Worm (Caenorhabditis elegans) whole organism, L2 larva: ENCODE results near the gene lgc-27.

ENCODE experiments used
- C34F6.9 ChIP-seq: fragments of 150-350 bp; optimal IDR thresholded peaks from 2 replicates; lab custom pipeline; 2014; ENCODE audit warnings: missing biosample characterization, missing genetic modification characterization
- F13H6.1 ChIP-seq: sonication (generic microtip); optimal IDR thresholded peaks from 2 replicates; lab custom pipeline; 2016; ENCODE audit warnings: missing genetic modification characterization, missing compliant biosample characterization
- R02D3.7 ChIP-seq: fragments of 150-350 bp; optimal IDR thresholded peaks from 2 replicates; lab custom pipeline; 2014; ENCODE audit warnings: missing biosample characterization, missing genetic modification characterization
- alr-1 ChIP-seq: fragments of 150-350 bp; optimal IDR thresholded peaks from 2 replicates; lab custom pipeline; 2014; ENCODE audit warnings: missing biosample characterization, missing genetic modification characterization
- ama-1 ChIP-seq: fragments of 150-350 bp; optimal IDR thresholded peaks from 2 replicates; lab custom pipeline; 2018; ENCODE audit warnings: inconsistent platforms
- blmp-1 ChIP-seq: sonication (generic microtip); optimal IDR thresholded peaks from 2 replicates; lab custom pipeline; 2017; ENCODE audit warnings: missing genetic modification characterization, mild to moderate bottlenecking, missing compliant biosample characterization, antibody characterized with exemption, moderate library complexity; ENCODE audit not compliant: insufficient read depth
- ceh-16 ChIP-seq: fragments of 150-350 bp; optimal IDR thresholded peaks from 2 replicates; lab custom pipeline; 2014; ENCODE audit warnings: missing biosample characterization, missing genetic modification characterization
- ceh-82 ChIP-seq: fragments of 150-350 bp; optimal IDR thresholded peaks from 2 replicates; lab custom pipeline; 2014; ENCODE audit warnings: missing biosample characterization, missing genetic modification characterization
- dmd-4 ChIP-seq: sonication (generic microtip); optimal IDR thresholded peaks from 2 replicates; lab custom pipeline; 2017; ENCODE audit warnings: missing biosample characterization, missing genetic modification characterization
- elt-1 ChIP-seq: fragments of 150-350 bp; optimal IDR thresholded peaks from 2 replicates; lab custom pipeline; 2014; ENCODE audit warnings: missing biosample characterization, missing genetic modification characterization
- elt-3 ChIP-seq: sonication (generic microtip); optimal IDR thresholded peaks from 2 replicates; lab custom pipeline; 2017; ENCODE audit warnings: missing biosample characterization, missing genetic modification characterization
- fos-1 ChIP-seq: fragments of 150-350 bp; optimal IDR thresholded peaks from 2 replicates; lab custom pipeline; 2014; ENCODE audit warnings: missing biosample characterization, missing genetic modification characterization
- gmeb-1 ChIP-seq: fragments of 150-350 bp; optimal IDR thresholded peaks from 2 replicates; lab custom pipeline; 2014; ENCODE audit warnings: missing biosample characterization, missing genetic modification characterization
- lin-11 ChIP-seq: fragments of 150-350 bp; sonication (generic microtip); optimal IDR thresholded peaks from 2 replicates; lab custom pipeline; 2014; ENCODE audit warnings: missing biosample characterization, missing genetic modification characterization, inconsistent platforms, mixed read lengths
- lin-13 ChIP-seq: fragments of 150-350 bp; optimal IDR thresholded peaks from 2 replicates; lab custom pipeline; 2014; ENCODE audit warnings: missing biosample characterization, missing genetic modification reagents, missing genetic modification characterization
- lsy-2 ChIP-seq, 2 experiments: fragments of 150-350 bp in 1 of 2; sonication (generic microtip) in 1 of 2; optimal IDR thresholded peaks; 2 replicates each; lab custom pipeline; 2014 to 2017; ENCODE audit warnings: missing biosample characterization in 2 of 2, missing genetic modification characterization in 2 of 2
- mbf-1 ChIP-seq: sonication (generic microtip); optimal IDR thresholded peaks from 2 replicates; lab custom pipeline; 2017; ENCODE audit warnings: missing biosample characterization, missing genetic modification characterization
- mdl-1 ChIP-seq, 2 experiments: fragments of 150-350 bp in 1 of 2; sonication (generic microtip) in 1 of 2; optimal IDR thresholded peaks; 2 replicates each; lab custom pipeline; 2017; ENCODE audit warnings: missing biosample characterization in 2 of 2, missing genetic modification characterization in 2 of 2
- nhr-10 ChIP-seq: sonication (generic microtip); optimal IDR thresholded peaks from 2 replicates; lab custom pipeline; 2017; ENCODE audit warnings: missing biosample characterization, missing genetic modification characterization
- nhr-11 ChIP-seq: fragments of 150-350 bp; optimal IDR thresholded peaks from 2 replicates; lab custom pipeline; 2014; ENCODE audit warnings: missing biosample characterization, missing genetic modification characterization
- nhr-12 ChIP-seq: fragments of 150-350 bp; optimal IDR thresholded peaks from 2 replicates; lab custom pipeline; 2014; ENCODE audit warnings: missing biosample characterization, missing genetic modification characterization
- nhr-129 ChIP-seq: fragments of 150-350 bp; optimal IDR thresholded peaks from 2 replicates; lab custom pipeline; 2014; ENCODE audit warnings: missing biosample characterization, missing genetic modification characterization
- nhr-21 ChIP-seq: fragments of 150-350 bp; optimal IDR thresholded peaks from 2 replicates; lab custom pipeline; 2014; ENCODE audit warnings: missing biosample characterization, missing genetic modification characterization
- nhr-25 ChIP-seq: fragments of 150-350 bp; sonication (generic microtip); optimal IDR thresholded peaks from 3 replicates; lab custom pipeline; 2014; ENCODE audit warnings: missing biosample characterization, missing genetic modification characterization
- nhr-6 ChIP-seq: fragments of 150-350 bp; optimal IDR thresholded peaks from 2 replicates; lab custom pipeline; 2014; ENCODE audit warnings: missing biosample characterization, missing genetic modification characterization
- peb-1 ChIP-seq: fragments of 150-350 bp; optimal IDR thresholded peaks from 2 replicates; lab custom pipeline; 2014; ENCODE audit warnings: missing biosample characterization, missing genetic modification characterization
- skn-1 ChIP-seq: sonication (generic microtip); optimal IDR thresholded peaks from 2 replicates; lab custom pipeline; 2017; ENCODE audit warnings: missing biosample characterization, missing genetic modification characterization
- sma-9 ChIP-seq, 2 experiments: fragments of 150-350 bp in 1 of 2; sonication (generic microtip) in 1 of 2; optimal IDR thresholded peaks; 2 replicates each; lab custom pipeline; 2014 to 2016; ENCODE audit warnings: missing genetic modification characterization in 2 of 2, mild to moderate bottlenecking in 1 of 2, missing biosample characterization in 1 of 2, missing compliant biosample characterization in 1 of 2, missing genetic modification reagents in 1 of 2, moderate library complexity in 1 of 2
- snpc-4 ChIP-seq: fragments of 150-350 bp; optimal IDR thresholded peaks from 2 replicates; lab custom pipeline; 2014; ENCODE audit warnings: missing biosample characterization, missing genetic modification characterization
- unc-39 ChIP-seq: fragments of 150-350 bp; optimal IDR thresholded peaks from 2 replicates; lab custom pipeline; 2014; ENCODE audit warnings: missing biosample characterization, missing genetic modification characterization
- unc-55 ChIP-seq: fragments of 150-350 bp; sonication (generic microtip); optimal IDR thresholded peaks from 3 replicates; lab custom pipeline; 2014; ENCODE audit warnings: missing biosample characterization, missing genetic modification reagents, missing genetic modification characterization
- unc-62 ChIP-seq: fragments of 150-350 bp; optimal IDR thresholded peaks from 2 replicates; lab custom pipeline; 2014; ENCODE audit warnings: missing biosample characterization, missing genetic modification reagents, missing genetic modification characterization
- zag-1 ChIP-seq: fragments of 150-350 bp; optimal IDR thresholded peaks from 2 replicates; lab custom pipeline; 2014; ENCODE audit warnings: missing biosample characterization, missing genetic modification characterization
- ztf-1 ChIP-seq: fragments of 200-800 bp; sonication (Bioruptor generic); conservative IDR thresholded peaks from 2 replicates; pipeline ENCODE4 v1.3.6; 2022; ENCODE audit warnings: missing genetic modification characterization, missing compliant biosample characterization
- ztf-11 ChIP-seq: sonication (generic microtip); optimal IDR thresholded peaks from 2 replicates; lab custom pipeline; 2017; ENCODE audit warnings: missing biosample characterization, missing genetic modification characterization
- ztf-4 ChIP-seq: fragments of 150-350 bp; optimal IDR thresholded peaks from 2 replicates; lab custom pipeline; 2014; ENCODE audit warnings: missing biosample characterization, missing genetic modification characterization

Gene lgc-27

DNA sequence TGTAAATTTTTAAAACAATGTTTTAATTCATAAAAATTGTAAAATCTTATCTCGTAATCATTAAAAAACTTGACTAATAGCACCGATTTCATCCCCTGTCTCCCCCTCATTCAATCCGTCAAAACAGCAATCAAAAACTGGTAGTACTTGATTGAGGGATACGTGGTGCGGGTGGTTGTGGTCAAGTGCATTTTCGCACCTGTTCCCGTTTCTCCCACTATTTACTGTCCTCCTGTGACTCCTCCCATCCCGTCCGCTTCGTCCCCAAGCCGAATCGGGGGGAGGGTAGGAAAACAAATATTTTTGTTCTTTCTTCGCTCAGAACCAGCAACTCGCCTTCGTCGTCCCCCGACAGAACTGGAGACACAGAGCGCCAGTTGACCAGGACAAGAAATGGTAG is at the start of gene lgc-27:
Gene lgc-27 (plus strand): TSS at position 301 of the 400 bp plus-strand sequence.
- TF ChIP-seq nhr-10 (no peak), elt-3 (tag; lab: Kevin White, UChicago) (no peak), blmp-1 (tag; lab: Kevin White, UChicago) (no peak), ama-1 (lab: Kevin White, UChicago) (no peak), gmeb-1 (tag; lab: Kevin White, UChicago) (no peak), unc-62 (no peak), F13H6.1 (tag; lab: Kevin White, UChicago) (no peak), snpc-4 (no peak), unc-39 (tag; lab: Kevin White, UChicago) (no peak), lin-11 (tag; lab: Kevin White, UChicago) (no peak), dmd-4 (tag; lab: Kevin White, UChicago) (no peak), lsy-2 (tag; optimal IDR thresholded peaks at IDR 0.05; lab: Kevin White, UChicago) (no peak), C34F6.9 (tag; lab: Kevin White, UChicago) (no peak), nhr-25 (tag; lab: Kevin White, UChicago) (no peak)
- TF ChIP-seq, all 48 proteins: peak for 0

DNA sequence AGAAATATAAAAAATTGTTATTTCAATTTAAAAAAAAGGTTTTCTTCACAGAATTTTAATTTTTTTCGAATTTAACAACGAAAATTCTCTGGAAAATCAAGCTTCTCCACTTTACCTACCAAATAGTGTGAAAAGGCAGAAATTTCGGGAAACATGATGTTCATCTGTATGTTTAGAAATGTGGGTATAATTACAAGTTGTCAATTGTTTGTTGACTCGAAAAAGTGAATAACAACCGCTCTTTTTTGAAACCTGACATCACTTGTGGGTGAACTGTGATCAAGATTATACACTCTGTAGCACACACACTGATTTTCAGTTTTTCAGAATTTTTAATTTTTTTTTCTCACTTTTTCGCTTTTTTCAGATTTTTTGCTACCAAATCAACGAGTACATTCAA is 49.0 kb upstream of the lgc-27 start:
- TF ChIP-seq fos-1 (tag; lab: Kevin White, UChicago) = no peak
- TF ChIP-seq ztf-11 (tag; lab: Kevin White, UChicago) = no peak
- TF ChIP-seq alr-1 (tag; lab: Kevin White, UChicago) = no peak
- TF ChIP-seq lin-13 (GFP tag; lab: Kevin White, UChicago) = no peak
- TF ChIP-seq unc-55 (GFP tag; lab: Kevin White, UChicago) = no peak
- no peak for TF ChIP-seq elt-1 (tag; lab: Kevin White, UChicago)
- TF ChIP-seq unc-39 (tag; lab: Kevin White, UChicago) = no peak
- no peak for TF ChIP-seq ceh-16 (tag; lab: Kevin White, UChicago)
- no peak for TF ChIP-seq unc-62
- no peak for TF ChIP-seq ztf-4 (tag; lab: Kevin White, UChicago)
- no peak for TF ChIP-seq nhr-12 (tag; lab: Kevin White, UChicago)
- TF ChIP-seq sma-9 (GFP tag; optimal IDR thresholded peaks at IDR 0.05; lab: Kevin White, UChicago) = no peak
- no peak for TF ChIP-seq sma-9 (tag; optimal IDR thresholded peaks at IDR 0.05; lab: Kevin White, UChicago)
- no peak for TF ChIP-seq zag-1
- TF ChIP-seq snpc-4 = no peak
- no peak for TF ChIP-seq blmp-1 (tag; lab: Kevin White, UChicago)
- TF ChIP-seq nhr-129 (tag; lab: Kevin White, UChicago) = no peak
- TF ChIP-seq skn-1 = no peak
- no peak for TF ChIP-seq nhr-6 (tag; lab: Kevin White, UChicago)

DNA sequence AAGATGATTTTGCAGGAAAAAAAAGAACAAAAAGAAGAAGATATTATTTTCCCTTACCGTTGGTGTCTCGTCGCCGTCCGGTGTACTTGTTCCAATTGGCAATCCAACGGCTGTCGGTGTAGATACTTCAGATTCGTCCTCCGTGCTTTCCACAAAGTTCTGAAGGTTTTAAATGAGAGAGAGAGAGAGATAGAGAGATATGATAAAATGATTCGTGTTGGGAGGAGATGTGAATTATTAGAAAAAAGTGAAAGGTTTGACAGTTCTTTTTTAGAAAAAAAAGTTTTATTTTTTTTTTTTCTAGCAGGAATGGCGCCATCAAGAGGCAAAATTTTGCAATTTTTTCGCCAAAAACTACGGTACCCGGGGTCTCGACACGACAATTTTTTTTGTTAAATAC is 48.6 kb upstream of the lgc-27 start:
- TF ChIP-seq ceh-16 (tag; lab: Kevin White, UChicago) = no peak
- TF ChIP-seq peb-1 = no peak
- peak; percentile 51 for TF ChIP-seq blmp-1 (tag; lab: Kevin White, UChicago)

DNA sequence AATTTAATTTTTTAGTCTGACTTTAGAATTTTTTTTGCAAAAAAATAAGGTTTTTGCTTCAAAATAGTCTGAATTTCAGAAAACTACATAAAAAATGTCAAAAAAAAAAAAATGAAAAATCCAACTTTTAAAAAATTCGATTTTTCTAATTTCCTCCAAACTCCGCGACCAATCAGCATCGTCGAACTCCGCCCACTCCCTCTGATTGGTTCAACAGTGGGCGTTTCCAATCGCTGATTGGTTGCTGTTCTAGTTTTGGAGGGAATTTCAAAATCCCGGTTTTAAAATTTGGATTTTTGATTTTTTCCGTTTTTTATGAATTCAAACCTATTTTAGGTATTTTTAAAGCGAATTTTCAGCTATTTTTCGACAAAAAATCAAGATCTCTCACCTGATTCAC is 48.1 kb upstream of the lgc-27 start:
- TF ChIP-seq nhr-12 (tag; lab: Kevin White, UChicago) (no peak), ztf-1 (GFP tag; lab: Robert Waterston, UW) (no peak), peb-1 (no peak), R02D3.7 (no peak), ceh-82 (no peak), lin-13 (GFP tag; lab: Kevin White, UChicago) (no peak), lsy-2 (tag; optimal IDR thresholded peaks at IDR 0.05; lab: Kevin White, UChicago) (no peak), nhr-25 (tag; lab: Kevin White, UChicago) (no peak), nhr-21 (tag; lab: Kevin White, UChicago) (no peak), mdl-1 (tag; optimal IDR thresholded peaks at IDR 0.05; lab: Kevin White, UChicago) (no peak), dmd-4 (tag; lab: Kevin White, UChicago) (no peak), mbf-1 (tag; lab: Kevin White, UChicago) (no peak), nhr-10 (no peak), sma-9 (GFP tag; optimal IDR thresholded peaks at IDR 0.05; lab: Kevin White, UChicago) (no peak), sma-9 (tag; optimal IDR thresholded peaks at IDR 0.05; lab: Kevin White, UChicago) (no peak), nhr-11 (tag; lab: Kevin White, UChicago) (no peak)
- TF ChIP-seq, all 48 proteins: peak for 0
